Fruit fly (Drosophila melanogaster): ENCODE results near the gene Acp76A.

DNA sequence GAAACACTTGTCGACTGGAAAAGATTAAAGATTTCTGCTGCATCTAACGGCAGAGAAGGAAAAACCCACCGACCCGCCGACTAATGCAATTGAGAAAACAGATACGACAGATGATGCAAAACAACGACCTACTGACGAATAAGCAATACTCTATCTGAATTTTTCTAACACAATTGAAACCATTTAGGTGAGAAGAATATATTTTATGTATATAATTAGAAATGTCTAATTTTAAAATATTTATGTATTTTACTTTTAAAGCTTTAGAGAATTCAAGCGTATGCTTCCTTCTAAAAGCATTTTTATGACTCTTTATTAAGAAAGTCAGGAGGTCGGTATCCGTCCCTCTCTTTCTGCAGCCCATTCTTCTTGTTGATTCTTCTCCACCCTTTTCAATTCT is 26.6 kb upstream of the Acp76A start:
- no peak for TF ChIP-seq CG10348 (GFP tag; IDR thresholded peaks at IDR 0.05)
- TF ChIP-seq gl (tag; optimal IDR thresholded peaks at IDR 0.05): no peak
- TF ChIP-seq Ets98B (GFP tag; IDR thresholded peaks at IDR 0.05): peak; percentile 36
- no peak for TF ChIP-seq CG13204 (GFP tag; optimal IDR thresholded peaks at IDR 0.05)
- peak; percentile 32 for TF ChIP-seq CG8159 (tag; optimal IDR thresholded peaks at IDR 0.05)

Data from whole organism, pupa.